Worm (Caenorhabditis elegans) whole organism, L1 larva: ENCODE data around the gene plk-1.

Source experiments
- C04F5.9 ChIP-seq: sonication (generic microtip); optimal IDR thresholded peaks from 2 replicates; lab custom pipeline; 2016; ENCODE audit warnings: missing genetic modification characterization, missing compliant biosample characterization
- C16A3.4 ChIP-seq: fragments of 150-350 bp; optimal IDR thresholded peaks from 2 replicates; lab custom pipeline; 2014; ENCODE audit warnings: missing biosample characterization, missing genetic modification characterization
- C34B4.2 ChIP-seq: sonication (generic microtip); optimal IDR thresholded peaks from 2 replicates; lab custom pipeline; 2017; ENCODE audit warnings: mild to moderate bottlenecking, missing genetic modification characterization, missing compliant biosample characterization
- F16B12.6 ChIP-seq: fragments of 150-350 bp; optimal IDR thresholded peaks from 2 replicates; lab custom pipeline; 2014; ENCODE audit warnings: missing biosample characterization, missing genetic modification characterization
- aha-1 ChIP-seq: fragments of 150-350 bp; optimal IDR thresholded peaks from 2 replicates; lab custom pipeline; 2014; ENCODE audit warnings: missing biosample characterization, missing genetic modification characterization
- blmp-1 ChIP-seq: fragments of 150-350 bp; optimal IDR thresholded peaks from 2 replicates; lab custom pipeline; 2014; ENCODE audit warnings: missing biosample characterization, missing genetic modification characterization
- ceh-63 ChIP-seq: fragments of 200-800 bp; sonication (Bioruptor generic); optimal IDR thresholded peaks from 2 replicates; lab custom pipeline; 2018; ENCODE audit warnings: mild to moderate bottlenecking, missing genetic modification characterization, missing compliant biosample characterization
- ceh-8 ChIP-seq: fragments of 200-800 bp; sonication (Bioruptor generic); optimal IDR thresholded peaks from 2 replicates; lab custom pipeline; 2018; ENCODE audit warnings: mild to moderate bottlenecking, missing genetic modification characterization, moderate library complexity, missing compliant biosample characterization
- ceh-88 ChIP-seq: fragments of 200-800 bp; sonication (Bioruptor generic); IDR thresholded peaks from 2 replicates; pipeline ENCODE4 v1.3.6; 2022; ENCODE audit warnings: missing genetic modification characterization, missing compliant biosample characterization
- dpl-1 ChIP-seq, 3 experiments: fragments of 150-350 bp in 2 of 3; sonication (generic microtip) in 1 of 3; optimal IDR thresholded peaks; 2 replicates each; lab custom pipeline; 2014 to 2017; ENCODE audit warnings: missing biosample characterization in 3 of 3, missing genetic modification characterization in 3 of 3, missing genetic modification reagents in 3 of 3
- dsc-1 ChIP-seq: sonication (generic microtip); optimal IDR thresholded peaks from 2 replicates; lab custom pipeline; 2016; ENCODE audit warnings: mild to moderate bottlenecking, missing genetic modification characterization, missing compliant biosample characterization
- efl-1 ChIP-seq, 4 experiments: fragments of 150-350 bp; optimal IDR thresholded peaks in 3 of 4; peaks in 1 of 4; 1 replicate in 1 of 4; 2 replicates in 3 of 4; lab custom pipeline; 2014; ENCODE audit warnings: missing biosample characterization in 2 of 4, missing genetic modification characterization in 2 of 4, missing genetic modification reagents in 2 of 4
- egl-13 ChIP-seq: sonication (generic microtip); optimal IDR thresholded peaks from 2 replicates; lab custom pipeline; 2016; ENCODE audit warnings: missing genotype, missing genetic modification reagents, missing genetic modification characterization, missing compliant biosample characterization
- elt-2 ChIP-seq: sonication (generic microtip); optimal IDR thresholded peaks from 2 replicates; lab custom pipeline; 2016; ENCODE audit warnings: missing genetic modification characterization, mild to moderate bottlenecking, inconsistent platforms, missing compliant biosample characterization, missing genetic modification reagents
- elt-3 ChIP-seq, 6 experiments: fragments of 150-350 bp in 1 of 6; sonication (generic microtip); optimal IDR thresholded peaks; 2 replicates each; lab custom pipeline; 2017 to 2018; ENCODE audit warnings: missing biosample characterization in 6 of 6, missing genetic modification characterization in 6 of 6, inconsistent platforms in 1 of 6
- ets-5 ChIP-seq: fragments of 200-800 bp; sonication (Bioruptor generic); IDR thresholded peaks from 2 replicates; pipeline ENCODE4 v1.3.6; 2022; ENCODE audit warnings: missing genetic modification characterization, missing compliant biosample characterization
- fkh-10 ChIP-seq: sonication (generic microtip); optimal IDR thresholded peaks from 2 replicates; lab custom pipeline; 2017; ENCODE audit warnings: missing biosample characterization, missing genetic modification reagents, missing genetic modification characterization
- fkh-4 ChIP-seq: sonication (generic microtip); optimal IDR thresholded peaks from 2 replicates; lab custom pipeline; 2016; ENCODE audit warnings: missing compliant biosample characterization, missing genetic modification characterization, borderline replicate concordance
- fos-1 ChIP-seq: fragments of 150-350 bp; optimal IDR thresholded peaks from 2 replicates; lab custom pipeline; 2014; ENCODE audit warnings: missing biosample characterization, missing genetic modification characterization
- hlh-4 ChIP-seq: sonication (generic microtip); optimal IDR thresholded peaks from 2 replicates; lab custom pipeline; 2016; ENCODE audit warnings: mild to moderate bottlenecking, missing genetic modification characterization, missing compliant biosample characterization
- irx-1 ChIP-seq: sonication (generic microtip); optimal IDR thresholded peaks from 2 replicates; lab custom pipeline; 2016; ENCODE audit warnings: missing genetic modification characterization, missing compliant biosample characterization
- lin-35 ChIP-seq, 2 experiments: fragments of 150-350 bp; optimal IDR thresholded peaks; 2 replicates each; lab custom pipeline; 2014; ENCODE audit warnings: missing biosample characterization in 2 of 2, missing genetic modification characterization in 2 of 2, missing genetic modification reagents in 2 of 2
- lir-3 ChIP-seq: sonication (generic microtip); optimal IDR thresholded peaks from 2 replicates; lab custom pipeline; 2016; ENCODE audit warnings: mild to moderate bottlenecking, missing genetic modification characterization, moderate library complexity, missing compliant biosample characterization; ENCODE audit not compliant: poor library complexity
- lsy-2 ChIP-seq, 2 experiments: fragments of 150-350 bp; optimal IDR thresholded peaks; 2 replicates each; lab custom pipeline; 2014; ENCODE audit warnings: missing biosample characterization in 2 of 2, missing genetic modification characterization in 2 of 2
- mab-9 ChIP-seq: fragments of 200-800 bp; sonication (Bioruptor generic); IDR thresholded peaks from 2 replicates; pipeline ENCODE4 v1.3.6; 2022; ENCODE audit warnings: missing genetic modification reagents, missing genetic modification characterization, missing compliant biosample characterization
- mdl-1 ChIP-seq, 2 experiments: fragments of 150-350 bp; optimal IDR thresholded peaks; 2 replicates each; lab custom pipeline; 2014 to 2017; ENCODE audit warnings: missing biosample characterization in 2 of 2, missing genetic modification characterization in 2 of 2, inconsistent platforms in 1 of 2
- nhr-11 ChIP-seq: fragments of 150-350 bp; optimal IDR thresholded peaks from 2 replicates; lab custom pipeline; 2014; ENCODE audit warnings: missing biosample characterization, missing genetic modification characterization
- nhr-19 ChIP-seq: fragments of 200-800 bp; sonication (Bioruptor generic); conservative IDR thresholded peaks from 2 replicates; pipeline ENCODE4 v1.3.6; 2022; ENCODE audit warnings: missing genetic modification characterization, missing compliant biosample characterization
- nhr-20 ChIP-seq: sonication (generic microtip); optimal IDR thresholded peaks from 2 replicates; lab custom pipeline; 2016; ENCODE audit warnings: mild to moderate bottlenecking, missing genetic modification characterization, missing compliant biosample characterization
- nhr-71 ChIP-seq: sonication (generic microtip); optimal IDR thresholded peaks from 2 replicates; lab custom pipeline; 2016; ENCODE audit warnings: mild to moderate bottlenecking, missing genetic modification characterization, moderate library complexity, missing compliant biosample characterization
- nhr-77 ChIP-seq: fragments of 150-350 bp; optimal IDR thresholded peaks from 2 replicates; lab custom pipeline; 2014; ENCODE audit warnings: missing biosample characterization, missing genetic modification characterization
- nhr-84 ChIP-seq: sonication (generic microtip); optimal IDR thresholded peaks from 2 replicates; lab custom pipeline; 2017; ENCODE audit warnings: missing biosample characterization, missing genetic modification characterization
- nhr-85 ChIP-seq: sonication (generic microtip); peaks from one replicate; lab custom pipeline; 2016; ENCODE audit warnings: missing genetic modification characterization, inconsistent platforms, missing compliant biosample characterization
- nhr-90 ChIP-seq: sonication (generic microtip); optimal IDR thresholded peaks from 2 replicates; lab custom pipeline; 2016; ENCODE audit warnings: mild to moderate bottlenecking, missing genetic modification characterization, missing compliant biosample characterization; ENCODE audit not compliant: poor library complexity
- pax-3 ChIP-seq: fragments of 200-800 bp; sonication (Bioruptor generic); optimal IDR thresholded peaks from 2 replicates; lab custom pipeline; 2018; ENCODE audit warnings: mild to moderate bottlenecking, missing genetic modification characterization, moderate library complexity, missing compliant biosample characterization
- rnt-1 ChIP-seq: sonication (generic microtip); optimal IDR thresholded peaks from 2 replicates; lab custom pipeline; 2016; ENCODE audit warnings: mild to moderate bottlenecking, missing genetic modification characterization, moderate library complexity, missing compliant biosample characterization
- skn-1 ChIP-seq: fragments of 150-350 bp; optimal IDR thresholded peaks from 2 replicates; lab custom pipeline; 2014; ENCODE audit warnings: missing biosample characterization, missing genetic modification characterization
- snpc-4 ChIP-seq: fragments of 150-350 bp; optimal IDR thresholded peaks from 2 replicates; lab custom pipeline; 2014; ENCODE audit warnings: missing biosample characterization, missing genetic modification characterization
- snu-23 ChIP-seq: sonication (generic microtip); optimal IDR thresholded peaks from 2 replicates; lab custom pipeline; 2016; ENCODE audit warnings: missing genetic modification characterization, missing compliant biosample characterization
- sox-4 ChIP-seq: sonication (generic microtip); optimal IDR thresholded peaks from 2 replicates; lab custom pipeline; 2016; ENCODE audit warnings: missing genetic modification characterization, missing compliant biosample characterization
- sup-37 ChIP-seq: fragments of 200-800 bp; sonication (Bioruptor generic); optimal IDR thresholded peaks from 2 replicates; lab custom pipeline; 2018; ENCODE audit warnings: mild to moderate bottlenecking, missing genetic modification characterization, missing compliant biosample characterization
- tlp-1 ChIP-seq: fragments of 150-350 bp; optimal IDR thresholded peaks from 2 replicates; lab custom pipeline; 2014; ENCODE audit warnings: missing biosample characterization, missing genetic modification characterization
- unc-130 ChIP-seq: fragments of 150-350 bp; optimal IDR thresholded peaks from 2 replicates; lab custom pipeline; 2017; ENCODE audit warnings: missing biosample characterization, missing genetic modification characterization, inconsistent platforms
- unc-30 ChIP-seq: sonication (generic microtip); optimal IDR thresholded peaks from 2 replicates; lab custom pipeline; 2017; ENCODE audit warnings: missing biosample characterization, missing genetic modification characterization
- unc-86 ChIP-seq: sonication (generic microtip); optimal IDR thresholded peaks from 2 replicates; lab custom pipeline; 2016; ENCODE audit warnings: missing genetic modification characterization, missing compliant biosample characterization
- xbp-1 ChIP-seq: sonication (generic microtip); optimal IDR thresholded peaks from 2 replicates; lab custom pipeline; 2016; ENCODE audit warnings: missing genetic modification characterization, missing compliant biosample characterization

Gene plk-1

ce11 chrIII:8077180-8077579 is 24.0 kb upstream of the plk-1 start:
- TF ChIP-seq F16B12.6 (tag; lab: Kevin White, UChicago) (no peak), C34B4.2 (no peak), C16A3.4 (tag; lab: Kevin White, UChicago) (no peak), unc-30 (tag; lab: Kevin White, UChicago) (no peak), nhr-19 (GFP tag; lab: Robert Waterston, UW) (no peak)
- TF ChIP-seq, all 84 proteins: peak for 0

ce11 chrIII:8080165-8080738 is 20.9 kb upstream of the plk-1 start, which contains the start of the genes dcr-1 and apc-2:
dcr-1 (minus strand) TSS chrIII:8080281.
apc-2 (plus strand) TSS chrIII:8080629.
- TF ChIP-seq tlp-1 (no peak), efl-1 (optimal IDR thresholded peaks at IDR 0.05; lab: Kevin White, UChicago) (peak; percentile 22 to 36), efl-1 (GFP tag; optimal IDR thresholded peaks at IDR 0.05 in 1 of 2; lab: Kevin White, UChicago) (peak; percentile 26 to 89), lin-35 (GFP tag; optimal IDR thresholded peaks at IDR 0.05; lab: Kevin White, UChicago) (peak in 1 of 2 experiments; percentile 56), nhr-85 (tag; lab: Kevin White, UChicago) (peak; percentile 3), dpl-1 (GFP tag; optimal IDR thresholded peaks at IDR 0.05; lab: Kevin White, UChicago) (peak in 1 of 3 experiments; percentile 60), lsy-2 (tag; optimal IDR thresholded peaks at IDR 0.05; lab: Kevin White, UChicago) (peak in 1 of 2 experiments; percentile 41)

- peak; percentile 44 for TF ChIP-seq dsc-1 (tag; lab: Kevin White, UChicago)
- no peak for TF ChIP-seq unc-30 (tag; lab: Kevin White, UChicago)
- no peak for TF ChIP-seq aha-1 (tag; lab: Kevin White, UChicago)
- TF ChIP-seq nhr-20 (tag; lab: Kevin White, UChicago): peak; percentile 35
- no peak for TF ChIP-seq ceh-63 (GFP tag; lab: Kevin White, UChicago)
- peak; percentile 9 for TF ChIP-seq snpc-4 (tag; lab: Kevin White, UChicago)
- TF ChIP-seq nhr-85 (tag; lab: Kevin White, UChicago): peak; percentile 78
- TF ChIP-seq C16A3.4 (tag; lab: Kevin White, UChicago): peak; percentile 36
- no peak for TF ChIP-seq unc-130
- peak; percentile 13 for TF ChIP-seq unc-86 (tag; lab: Kevin White, UChicago)
- TF ChIP-seq rnt-1: peak; percentile 53
- TF ChIP-seq irx-1: no peak
- peak; percentile 22 for TF ChIP-seq blmp-1 (tag; lab: Kevin White, UChicago)
- no peak for TF ChIP-seq pax-3 (tag; lab: Kevin White, UChicago)
- TF ChIP-seq efl-1 (optimal IDR thresholded peaks at IDR 0.05; lab: Kevin White, UChicago): peak; percentile 74 to 79
- TF ChIP-seq efl-1 (GFP tag; optimal IDR thresholded peaks at IDR 0.05 in 1 of 2; lab: Kevin White, UChicago): peak; percentile 76 to 97
- peak; percentile 42 for TF ChIP-seq nhr-90 (tag; lab: Kevin White, UChicago)
- no peak for TF ChIP-seq sox-4 (tag; lab: Kevin White, UChicago)
- TF ChIP-seq ceh-88: no peak
- no peak for TF ChIP-seq hlh-4
- TF ChIP-seq nhr-77 (tag; lab: Kevin White, UChicago): no peak
- TF ChIP-seq lsy-2 (tag; optimal IDR thresholded peaks at IDR 0.05; lab: Kevin White, UChicago): peak; percentile 99
- TF ChIP-seq nhr-11 (tag; lab: Kevin White, UChicago): no peak
- TF ChIP-seq elt-3 (tag; optimal IDR thresholded peaks at IDR 0.05; lab: Kevin White, UChicago): peak in 1 of 6 experiments; percentile 43
- TF ChIP-seq fos-1: peak; percentile 6
- TF ChIP-seq elt-2 (tag; lab: Kevin White, UChicago): no peak
- TF ChIP-seq fkh-4 (tag; lab: Kevin White, UChicago): no peak
- TF ChIP-seq lir-3: peak; percentile 63
- no peak for TF ChIP-seq fkh-10
- peak; percentile 73 for TF ChIP-seq nhr-71 (tag; lab: Kevin White, UChicago)
- TF ChIP-seq xbp-1 (tag; lab: Kevin White, UChicago): peak; percentile 56
- TF ChIP-seq nhr-84 (tag; lab: Kevin White, UChicago): no peak
- TF ChIP-seq C04F5.9 (tag; lab: Kevin White, UChicago): peak; percentile 22
- TF ChIP-seq sup-37 (GFP tag; lab: Kevin White, UChicago): no peak
- TF ChIP-seq ceh-8 (GFP tag; lab: Kevin White, UChicago): no peak
- TF ChIP-seq egl-13 (tag; lab: Kevin White, UChicago): no peak
- TF ChIP-seq ets-5 (GFP tag; lab: Robert Waterston, UW): no peak
- no peak for TF ChIP-seq mdl-1 (tag; optimal IDR thresholded peaks at IDR 0.05; lab: Kevin White, UChicago)
- no peak for TF ChIP-seq mab-9 (GFP tag; lab: Robert Waterston, UW)
- peak; percentile 77 for TF ChIP-seq snu-23
- peak; percentile 75 to 82 for TF ChIP-seq lin-35 (GFP tag; optimal IDR thresholded peaks at IDR 0.05; lab: Kevin White, UChicago)
- peak; percentile 64 for TF ChIP-seq skn-1 (tag; lab: Kevin White, UChicago)
These were observed 15.8 kb upstream of the plk-1 start, which contains the start of the genes K06H7.7 and grp-1 for ce11 chrIII:8085355-8085754. K06H7.7 (minus strand) TSS chrIII:8085475. grp-1 (plus strand) TSS chrIII:8085705.
